Worm (Caenorhabditis elegans): ENCODE data around the gene Y75D11A.2.
"Not testable (repeated sequence)": the region's sequence is repeated elsewhere in the genome, so short reads cannot be mapped to it uniquely, and the experiment has no call there.

The Y75D11A.2 gene

DNA sequence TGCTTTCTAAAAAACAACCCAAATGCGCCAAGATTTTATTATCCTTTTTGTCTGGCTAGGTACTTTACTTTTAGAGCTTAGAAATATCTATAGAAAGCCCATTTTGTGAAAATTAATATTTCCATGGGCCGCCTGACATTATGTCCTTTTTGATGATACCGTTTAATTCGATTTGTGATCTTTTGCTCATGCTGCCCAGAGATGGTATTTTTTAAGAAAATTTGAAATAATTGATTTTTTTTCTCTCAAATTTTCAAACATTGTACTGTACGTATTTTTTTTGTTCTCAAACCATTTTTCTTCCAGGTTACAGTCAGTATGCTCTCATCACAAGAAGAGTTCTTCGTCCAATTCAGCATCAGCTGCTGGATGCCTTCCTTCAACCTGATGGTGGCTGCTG, at the start of gene Y75D11A.2:
Gene Y75D11A.2, plus strand, starts transcription at position 301 of the 400 bp plus-strand sequence.
- not testable (repeated sequence) for TF ChIP-seq pros-1 (tag; optimal IDR thresholded peaks at IDR 0.05); rnt-1 (tag; optimal IDR thresholded peaks at IDR 0.05); ceh-19 (GFP tag; optimal IDR thresholded peaks at IDR 0.05)

DNA sequence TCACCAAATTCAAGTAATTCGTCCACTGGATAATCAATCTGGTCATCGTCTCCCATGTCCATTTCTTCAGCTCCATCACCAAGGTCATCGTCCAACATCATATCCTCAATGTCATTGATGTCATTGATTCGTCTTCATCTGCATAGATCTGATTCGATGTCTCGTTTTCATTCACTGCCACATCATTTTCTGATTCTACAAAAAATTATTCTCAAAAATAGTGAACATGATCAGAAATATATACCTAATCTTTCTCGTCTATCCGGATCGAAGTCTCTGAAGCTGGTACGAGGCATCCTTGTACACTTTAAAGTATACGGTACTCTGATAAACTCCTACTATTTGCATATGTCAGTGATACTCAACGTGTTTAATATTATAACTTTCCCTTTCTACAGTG, 45.8 kb upstream of the Y75D11A.2 start, which contains the start of gene C36C9.4:
Gene C36C9.4, minus strand, starts transcription at position 101 of the 400 bp plus-strand sequence.
- not testable (repeated sequence) for TF ChIP-seq pag-3 (tag; optimal IDR thresholded peaks at IDR 0.05; ENCODE audit: borderline replicate concordance); ceh-34 (tag; optimal IDR thresholded peaks at IDR 0.05); fkh-6 (tag; optimal IDR thresholded peaks at IDR 0.05)

DNA sequence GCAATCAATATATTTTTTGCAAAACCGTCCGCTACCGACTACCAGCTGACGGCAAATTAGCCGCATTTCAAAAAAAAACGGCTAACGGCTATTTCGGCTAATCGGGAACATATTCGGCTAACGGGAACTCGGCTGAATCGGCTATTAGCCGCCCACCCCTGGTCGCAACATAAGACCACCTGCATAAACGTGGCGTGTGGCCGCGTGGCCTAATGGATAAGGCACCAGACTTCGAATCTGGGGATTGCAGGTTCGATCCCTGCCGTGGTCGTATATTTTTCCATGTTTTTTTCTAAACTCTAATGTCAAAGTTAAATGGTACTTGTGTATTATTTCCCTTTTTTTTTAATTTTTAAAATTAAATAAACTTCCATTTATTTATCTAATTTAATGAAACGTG, 44.2 kb upstream of the Y75D11A.2 start:
- no peak for TF ChIP-seq C38D4.7 (GFP tag; optimal IDR thresholded peaks at IDR 0.05)
- TF ChIP-seq pag-3 (tag; optimal IDR thresholded peaks at IDR 0.05; ENCODE audit: borderline replicate concordance) = no peak
- TF ChIP-seq ceh-19 (GFP tag; optimal IDR thresholded peaks at IDR 0.05) = no peak
- TF ChIP-seq ceh-18 (tag; optimal IDR thresholded peaks at IDR 0.05) = no peak
- no peak for TF ChIP-seq unc-3 (GFP tag; conservative IDR thresholded peaks at IDR 0.05)
- TF ChIP-seq unc-3 (tag; optimal IDR thresholded peaks at IDR 0.05) = no peak
- no peak for TF ChIP-seq nfya-1 (tag; optimal IDR thresholded peaks at IDR 0.05)
- no peak for TF ChIP-seq hlh-13 (GFP tag; optimal IDR thresholded peaks at IDR 0.05)
- no peak for TF ChIP-seq hlh-6 (tag; optimal IDR thresholded peaks at IDR 0.05)
- no peak for TF ChIP-seq elt-2 (tag; optimal IDR thresholded peaks at IDR 0.05)
- TF ChIP-seq pax-1 (tag; optimal IDR thresholded peaks at IDR 0.05) = no peak
- no peak for TF ChIP-seq odd-2 (tag; optimal IDR thresholded peaks at IDR 0.05)
- no peak for TF ChIP-seq hlh-30 (tag; optimal IDR thresholded peaks at IDR 0.05; ENCODE audit: insufficient read depth)
- TF ChIP-seq lim-6 (tag; optimal IDR thresholded peaks at IDR 0.05) = no peak
- no peak for TF ChIP-seq fkh-6 (tag; optimal IDR thresholded peaks at IDR 0.05)
- no peak for TF ChIP-seq lin-11 (tag; optimal IDR thresholded peaks at IDR 0.05)

DNA sequence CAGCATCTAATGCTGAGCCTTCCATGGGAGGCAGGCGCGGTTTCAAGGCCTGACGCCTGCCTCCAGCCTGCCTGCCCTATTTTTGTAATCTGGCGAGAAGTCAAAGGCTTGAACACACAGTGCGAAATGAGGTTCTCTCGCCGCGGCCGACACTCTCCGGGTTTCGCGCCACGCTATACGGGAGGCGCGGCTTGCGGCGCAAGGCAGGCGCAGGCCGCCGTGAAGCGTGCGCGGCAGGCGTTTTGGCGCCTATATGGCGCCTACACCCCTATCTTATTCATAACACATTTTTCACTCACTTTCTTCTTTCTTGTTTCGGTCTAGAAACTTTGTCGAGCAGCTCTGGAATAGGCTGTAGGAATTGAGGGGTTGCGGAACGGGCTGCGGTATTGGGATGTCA, 39.6 kb upstream of the Y75D11A.2 start:
- TF ChIP-seq unc-3 (GFP tag; conservative IDR thresholded peaks at IDR 0.05) (no peak), unc-3 (tag; optimal IDR thresholded peaks at IDR 0.05) (no peak), npax-4 (tag; optimal IDR thresholded peaks at IDR 0.05) (no peak), ama-1 (optimal IDR thresholded peaks at IDR 0.05) (no peak), elt-4 (tag; optimal IDR thresholded peaks at IDR 0.05) (peak; percentile 60)

DNA sequence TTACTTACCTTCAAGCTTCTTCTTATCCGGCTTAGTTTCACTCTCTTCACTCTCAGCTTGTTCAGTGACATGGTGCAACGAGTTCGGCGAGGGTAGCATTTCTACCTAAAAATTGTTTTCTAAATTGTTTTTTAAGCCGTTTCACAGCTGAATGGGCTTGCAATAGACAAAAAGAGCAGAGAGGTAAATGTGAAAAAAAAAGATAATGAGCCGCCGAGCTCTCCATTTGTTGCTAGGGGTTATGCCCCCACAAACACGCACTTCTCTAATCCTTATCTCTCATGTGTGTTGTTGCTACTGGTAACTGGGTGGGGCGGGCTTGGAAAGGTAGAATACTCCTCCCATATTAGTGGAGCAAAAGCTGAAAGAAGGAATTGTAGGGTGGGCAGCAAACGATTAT, 38.8 kb upstream of the Y75D11A.2 start, which contains the start of gene C36C9.5:
Gene C36C9.5, minus strand, starts transcription at position 101 of the 400 bp plus-strand sequence.
- TF ChIP-seq ceh-2 (tag; optimal IDR thresholded peaks at IDR 0.05) (no peak), unc-86 (tag; optimal IDR thresholded peaks at IDR 0.05) (no peak)

DNA sequence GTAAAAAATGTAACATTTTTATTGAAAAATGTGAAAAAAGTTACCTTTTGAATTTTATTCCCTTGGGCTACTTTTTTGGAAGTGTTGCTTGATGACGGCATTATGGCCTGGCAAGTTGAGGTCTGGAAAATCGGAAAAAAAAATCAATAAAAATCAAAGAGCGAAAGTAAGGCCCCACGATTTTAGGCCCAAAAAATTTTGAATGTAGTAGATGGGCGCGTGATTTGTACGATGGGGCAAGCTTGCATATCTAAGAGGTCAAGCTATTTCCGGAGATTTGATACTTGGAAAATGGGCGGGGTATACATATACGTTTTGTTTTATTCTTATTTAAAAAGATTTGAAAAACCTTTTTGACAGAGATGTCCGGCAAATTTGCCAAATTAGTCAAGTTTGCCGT, 36.1 kb upstream of the Y75D11A.2 start, which contains the start of gene F07G6.5:
Gene F07G6.5, minus strand, starts transcription at position 101 of the 400 bp plus-strand sequence.
- no peak for TF ChIP-seq C38D4.7 (GFP tag; optimal IDR thresholded peaks at IDR 0.05)

DNA sequence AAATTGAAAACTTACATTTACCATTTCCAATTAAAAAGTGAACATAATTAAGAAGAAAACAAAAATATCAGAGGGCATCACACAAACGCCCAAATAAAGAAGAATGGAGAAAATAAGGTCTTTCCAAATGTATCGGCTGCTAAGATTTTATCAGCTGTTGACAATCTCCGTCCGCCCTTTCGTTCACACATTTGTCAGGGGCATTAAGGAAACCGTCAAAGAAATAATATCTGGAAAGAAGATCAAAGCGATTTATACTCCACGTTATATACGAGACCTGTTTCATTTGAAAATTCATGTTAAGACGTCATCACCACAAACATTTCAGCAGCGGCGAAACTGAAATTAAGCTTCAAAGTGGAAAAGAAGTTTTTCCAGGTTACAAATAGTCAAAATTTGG, 30.1 kb upstream of the Y75D11A.2 start, which contains the start of gene fbxa-52:
Gene fbxa-52, minus strand, starts transcription at position 101 of the 400 bp plus-strand sequence.
- no peak for TF ChIP-seq K02D7.2 (tag; optimal IDR thresholded peaks at IDR 0.05)

DNA sequence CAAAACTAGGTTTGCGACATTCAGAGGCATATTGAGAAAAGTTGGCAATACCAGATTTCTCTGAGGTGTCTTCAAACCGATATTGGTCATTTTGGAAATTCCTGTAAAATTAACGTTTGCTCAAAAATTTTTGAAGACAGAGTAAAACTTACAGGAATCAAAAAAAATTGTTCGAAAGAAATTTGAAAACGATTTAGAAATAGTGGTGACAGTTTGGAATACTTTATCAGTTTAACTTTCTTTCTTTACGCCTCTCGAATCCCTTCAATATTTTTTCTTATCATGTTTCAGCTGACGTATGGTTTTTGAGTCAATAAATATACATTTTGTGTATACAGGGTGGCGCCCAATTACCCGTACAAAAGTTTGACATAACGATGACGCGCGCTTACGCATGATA, 24.2 kb upstream of the Y75D11A.2 start, which contains the start of gene fbxa-53:
Gene fbxa-53, minus strand, starts transcription at position 101 of the 400 bp plus-strand sequence.
- no peak for TF ChIP-seq pax-1 (tag; optimal IDR thresholded peaks at IDR 0.05)
- no peak for TF ChIP-seq unc-86 (tag; optimal IDR thresholded peaks at IDR 0.05)
- TF ChIP-seq gmeb-2 (tag; optimal IDR thresholded peaks at IDR 0.05) = no peak
- no peak for TF ChIP-seq unc-42 (tag; optimal IDR thresholded peaks at IDR 0.05)
- no peak for TF ChIP-seq tbx-7 (tag; optimal IDR thresholded peaks at IDR 0.05)
- no peak for TF ChIP-seq lin-11 (tag; optimal IDR thresholded peaks at IDR 0.05)
- no peak for TF ChIP-seq unc-3 (GFP tag; conservative IDR thresholded peaks at IDR 0.05)
- TF ChIP-seq unc-3 (tag; optimal IDR thresholded peaks at IDR 0.05) = no peak
- TF ChIP-seq npax-4 (tag; optimal IDR thresholded peaks at IDR 0.05) = no peak
- TF ChIP-seq lim-6 (tag; optimal IDR thresholded peaks at IDR 0.05) = no peak
- no peak for TF ChIP-seq ceh-18 (tag; optimal IDR thresholded peaks at IDR 0.05)
- no peak for TF ChIP-seq ceh-31 (tag; optimal IDR thresholded peaks at IDR 0.05)
